Worm (Caenorhabditis elegans) whole organism, young adult: ENCODE measurements around the gene Y60C6A.1.

ENCODE experiments used
- B0019.2 ChIP-seq: fragments of 200-800 bp; sonication (Bioruptor generic); conservative IDR thresholded peaks from 2 replicates; pipeline ENCODE4 v1.3.6; 2022; ENCODE audit warnings: missing genetic modification reagents, missing genetic modification characterization, missing compliant biosample characterization
- B0336.3 ChIP-seq: fragments of 200-800 bp; sonication (Bioruptor generic); IDR thresholded peaks from 2 replicates; pipeline ENCODE4 v1.3.6; 2022; ENCODE audit warnings: missing genetic modification characterization, missing compliant biosample characterization
- C17E4.6 ChIP-seq: fragments of 200-800 bp; sonication (Bioruptor generic); IDR thresholded peaks from 2 replicates; pipeline ENCODE4 v1.3.6; 2022; ENCODE audit warnings: missing genetic modification reagents, missing genetic modification characterization, missing compliant biosample characterization
- D2030.7 ChIP-seq: fragments of 200-800 bp; sonication (Bioruptor generic); IDR thresholded peaks from 2 replicates; pipeline ENCODE4 v1.3.6; 2022; ENCODE audit warnings: missing genetic modification reagents, missing genetic modification characterization, missing compliant biosample characterization
- F33H1.4 ChIP-seq: fragments of 200-800 bp; sonication (Bioruptor generic); IDR thresholded peaks from 2 replicates; pipeline ENCODE4 v1.3.6; 2022; ENCODE audit warnings: missing genetic modification reagents, missing genetic modification characterization, missing compliant biosample characterization
- F37B4.10 ChIP-seq: fragments of 200-800 bp; sonication (Bioruptor generic); IDR thresholded peaks from 2 replicates; pipeline ENCODE4 v1.3.6; 2022; ENCODE audit warnings: missing genetic modification characterization, missing compliant biosample characterization
- F39B2.1 ChIP-seq: fragments of 200-800 bp; sonication (Bioruptor generic); IDR thresholded peaks from 2 replicates; pipeline ENCODE4 v1.3.6; 2022; ENCODE audit warnings: missing genetic modification reagents, missing genetic modification characterization, missing compliant biosample characterization
- F49E8.2 ChIP-seq: sonication (generic microtip); optimal IDR thresholded peaks from 3 replicates; lab custom pipeline; 2017; ENCODE audit warnings: missing genetic modification characterization, mild to moderate bottlenecking, missing compliant biosample characterization, antibody characterized with exemption, moderate library complexity; ENCODE audit not compliant: insufficient read depth
- F52B5.7 ChIP-seq: sonication (generic microtip); optimal IDR thresholded peaks from 2 replicates; lab custom pipeline; 2016; ENCODE audit warnings: mild to moderate bottlenecking, missing genetic modification characterization, missing compliant biosample characterization
- F55B11.4 ChIP-seq: sonication (generic microtip); optimal IDR thresholded peaks from 2 replicates; lab custom pipeline; 2016; ENCODE audit warnings: missing compliant biosample characterization, missing genetic modification characterization, borderline replicate concordance; ENCODE audit not compliant: insufficient read depth
- T26A5.8 ChIP-seq: sonication (generic microtip); optimal IDR thresholded peaks from 2 replicates; lab custom pipeline; 2016; ENCODE audit warnings: missing genetic modification characterization, missing compliant biosample characterization
- Y79H2A.3 ChIP-seq: fragments of 200-800 bp; sonication (Bioruptor generic); conservative IDR thresholded peaks from 2 replicates; pipeline ENCODE4 v1.3.6; 2022; ENCODE audit warnings: missing genetic modification reagents, missing genetic modification characterization, missing compliant biosample characterization
- Y95B8A.8 ChIP-seq: fragments of 200-800 bp; sonication (Bioruptor generic); IDR thresholded peaks from 2 replicates; pipeline ENCODE4 v1.3.6; 2022; ENCODE audit warnings: missing genetic modification reagents, missing genetic modification characterization, missing compliant biosample characterization
- akir-1 ChIP-seq: fragments of 200-800 bp; sonication (Bioruptor generic); optimal IDR thresholded peaks from 2 replicates; lab custom pipeline; 2018; ENCODE audit warnings: mild to moderate bottlenecking, missing genetic modification characterization, moderate library complexity, missing compliant biosample characterization
- ccch-3 ChIP-seq: fragments of 200-800 bp; sonication (Bioruptor generic); optimal IDR thresholded peaks from 2 replicates; lab custom pipeline; 2018; ENCODE audit warnings: mild to moderate bottlenecking, missing genetic modification characterization, missing compliant biosample characterization
- ceh-100 ChIP-seq: fragments of 200-800 bp; sonication (Bioruptor generic); IDR thresholded peaks from 2 replicates; pipeline ENCODE4 v1.3.6; 2022; ENCODE audit warnings: missing genetic modification reagents, missing genetic modification characterization, missing compliant biosample characterization
- ceh-58 ChIP-seq: fragments of 200-800 bp; sonication (Bioruptor generic); IDR thresholded peaks from 2 replicates; pipeline ENCODE4 v1.3.6; 2022; ENCODE audit warnings: missing genetic modification characterization, missing compliant biosample characterization
- efl-1 ChIP-seq: fragments of 150-350 bp; optimal IDR thresholded peaks from 2 replicates; lab custom pipeline; 2014; ENCODE audit warnings: missing biosample characterization, missing genetic modification reagents, missing genetic modification characterization
- egl-18 ChIP-seq: fragments of 200-800 bp; sonication (Bioruptor generic); IDR thresholded peaks from 2 replicates; pipeline ENCODE4 v1.3.6; 2022; ENCODE audit warnings: missing genetic modification reagents, missing genetic modification characterization, missing compliant biosample characterization
- egl-44 ChIP-seq: fragments of 200-800 bp; sonication (Bioruptor generic); IDR thresholded peaks from 2 replicates; pipeline ENCODE4 v1.3.6; 2022; ENCODE audit warnings: missing genetic modification reagents, missing genetic modification characterization, missing compliant biosample characterization
- egrh-3 ChIP-seq: fragments of 200-800 bp; sonication (Bioruptor generic); IDR thresholded peaks from 2 replicates; pipeline ENCODE4 v1.3.6; 2022; ENCODE audit warnings: missing genetic modification reagents, missing genetic modification characterization, missing compliant biosample characterization
- ets-4 ChIP-seq: fragments of 200-800 bp; sonication (Bioruptor generic); optimal IDR thresholded peaks from 2 replicates; lab custom pipeline; 2018; ENCODE audit warnings: mild to moderate bottlenecking, missing genetic modification characterization, missing compliant biosample characterization
- fkh-3 ChIP-seq: sonication (generic microtip); optimal IDR thresholded peaks from 2 replicates; lab custom pipeline; 2016; ENCODE audit warnings: mild to moderate bottlenecking, missing genetic modification characterization, missing compliant biosample characterization
- gei-17 ChIP-seq: fragments of 200-800 bp; sonication (Bioruptor generic); optimal IDR thresholded peaks from 2 replicates; lab custom pipeline; 2018; ENCODE audit warnings: mild to moderate bottlenecking, missing genetic modification characterization, missing compliant biosample characterization
- hmg-1.2 ChIP-seq: fragments of 200-800 bp; sonication (Bioruptor generic); IDR thresholded peaks from 2 replicates; pipeline ENCODE4 v1.3.6; 2022; ENCODE audit warnings: missing genetic modification reagents, missing genetic modification characterization, missing compliant biosample characterization
- hrde-1 ChIP-seq: sonication (generic microtip); optimal IDR thresholded peaks from 2 replicates; lab custom pipeline; 2016; ENCODE audit warnings: missing genetic modification characterization, mild to moderate bottlenecking, missing compliant biosample characterization, moderate library complexity, missing genotype, missing genetic modification reagents, borderline replicate concordance
- lag-1 ChIP-seq: fragments of 200-800 bp; sonication (Bioruptor generic); IDR thresholded peaks from 2 replicates; pipeline ENCODE4 v1.3.6; 2022; ENCODE audit warnings: missing genetic modification reagents, missing genetic modification characterization, missing compliant biosample characterization
- let-607 ChIP-seq, 2 experiments: fragments of 200-800 bp in 1 of 2; sonication (Bioruptor generic) in 1 of 2; sonication (generic microtip) in 1 of 2; optimal IDR thresholded peaks; 2 replicates each; lab custom pipeline; 2016 to 2018; ENCODE audit warnings: mild to moderate bottlenecking in 2 of 2, missing compliant biosample characterization in 2 of 2, missing genetic modification characterization in 2 of 2, moderate library complexity in 2 of 2, missing genotype in 1 of 2
- lin-35 ChIP-seq, 3 experiments: fragments of 150-350 bp in 2 of 3; sonication (generic microtip) in 1 of 3; optimal IDR thresholded peaks; 2 replicates each; lab custom pipeline; 2014 to 2018; ENCODE audit warnings: missing biosample characterization in 3 of 3, missing genetic modification characterization in 3 of 3, missing genetic modification reagents in 3 of 3
- lir-1 ChIP-seq: fragments of 200-800 bp; sonication (Bioruptor generic); conservative IDR thresholded peaks from 2 replicates; pipeline ENCODE4 v1.3.6; 2022; ENCODE audit warnings: missing genetic modification reagents, missing genetic modification characterization, missing compliant biosample characterization
- madf-10 ChIP-seq: sonication (generic microtip); optimal IDR thresholded peaks from 2 replicates; lab custom pipeline; 2016; ENCODE audit warnings: mild to moderate bottlenecking, missing genetic modification characterization, missing compliant biosample characterization
- madf-8 ChIP-seq: fragments of 200-800 bp; sonication (Bioruptor generic); conservative IDR thresholded peaks from 2 replicates; pipeline ENCODE4 v1.3.6; 2022; ENCODE audit warnings: missing genetic modification reagents, missing genetic modification characterization, missing compliant biosample characterization
- mel-28 ChIP-seq: sonication (generic microtip); optimal IDR thresholded peaks from 2 replicates; lab custom pipeline; 2016; ENCODE audit warnings: borderline replicate concordance, mild to moderate bottlenecking, missing genetic modification characterization, missing compliant biosample characterization
- nfya-1 ChIP-seq: sonication (generic microtip); optimal IDR thresholded peaks from 2 replicates; lab custom pipeline; 2017; ENCODE audit warnings: antibody characterized with exemption, missing compliant biosample characterization, missing genetic modification characterization, borderline replicate concordance; ENCODE audit not compliant: insufficient read depth
- nhr-179 ChIP-seq: sonication (generic microtip); optimal IDR thresholded peaks from 2 replicates; lab custom pipeline; 2016; ENCODE audit warnings: mild to moderate bottlenecking, missing genetic modification characterization, missing compliant biosample characterization
- nhr-80 ChIP-seq: sonication (generic microtip); optimal IDR thresholded peaks from 2 replicates; lab custom pipeline; 2016; ENCODE audit warnings: missing genetic modification characterization, missing compliant biosample characterization
- pha-4 ChIP-seq: fragments of 150-350 bp; sonication (generic microtip); optimal IDR thresholded peaks from 2 replicates; lab custom pipeline; 2014; ENCODE audit warnings: missing biosample characterization, missing genetic modification reagents, missing genetic modification characterization
- sdz-38 ChIP-seq: sonication (generic microtip); optimal IDR thresholded peaks from 2 replicates; lab custom pipeline; 2016; ENCODE audit warnings: missing genotype, missing genetic modification characterization, missing compliant biosample characterization
- snpc-4 ChIP-seq, 5 experiments: fragments of 150-350 bp in 1 of 5; sonication (generic microtip) in 4 of 5; optimal IDR thresholded peaks; 2 replicates each; lab custom pipeline; 2014 to 2018; ENCODE audit warnings: missing genetic modification characterization in 5 of 5, missing biosample characterization in 3 of 5, antibody characterized with exemption in 2 of 5, mild to moderate bottlenecking in 2 of 5, missing compliant biosample characterization in 2 of 5, missing genotype in 2 of 5, moderate library complexity in 2 of 5, missing genetic modification reagents in 1 of 5
- sptf-2 ChIP-seq: fragments of 200-800 bp; sonication (Bioruptor generic); optimal IDR thresholded peaks from 2 replicates; lab custom pipeline; 2018; ENCODE audit warnings: mild to moderate bottlenecking, missing genetic modification characterization, missing compliant biosample characterization
- tlf-1 ChIP-seq: fragments of 200-800 bp; sonication (Bioruptor generic); optimal IDR thresholded peaks from 2 replicates; lab custom pipeline; 2018; ENCODE audit warnings: mild to moderate bottlenecking, missing genetic modification characterization, missing compliant biosample characterization
- unc-130 ChIP-seq: sonication (generic microtip); optimal IDR thresholded peaks from 2 replicates; lab custom pipeline; 2016; ENCODE audit warnings: missing genetic modification reagents, missing genetic modification characterization, missing compliant biosample characterization
- unc-62 ChIP-seq: fragments of 150-350 bp; optimal IDR thresholded peaks from 2 replicates; lab custom pipeline; 2014; ENCODE audit warnings: missing biosample characterization, missing genetic modification reagents, missing genetic modification characterization
- ztf-25 ChIP-seq: fragments of 200-800 bp; sonication (Bioruptor generic); IDR thresholded peaks from 2 replicates; pipeline ENCODE4 v1.3.6; 2022; ENCODE audit warnings: missing genetic modification reagents, missing genetic modification characterization, missing compliant biosample characterization
- ztf-26 ChIP-seq: sonication (generic microtip); optimal IDR thresholded peaks from 2 replicates; lab custom pipeline; 2017; ENCODE audit warnings: missing genetic modification characterization, missing compliant biosample characterization
- ztf-3 ChIP-seq: fragments of 200-800 bp; sonication (Bioruptor generic); optimal IDR thresholded peaks from 2 replicates; lab custom pipeline; 2018; ENCODE audit warnings: mild to moderate bottlenecking, missing genetic modification characterization, missing compliant biosample characterization

Gene Y60C6A.1

ce11 chrV:4823683-4824391 lies 40.4 kb downstream of the Y60C6A.1 start:
- no peak for TF ChIP-seq sdz-38 (tag; lab: Kevin White, UChicago)
- TF ChIP-seq C17E4.6 (GFP tag; lab: Robert Waterston, UW), result no peak
- peak; percentile 33 for TF ChIP-seq ccch-3 (GFP tag; lab: Kevin White, UChicago)
- TF ChIP-seq efl-1, result no peak
- TF ChIP-seq mel-28 (tag; lab: Kevin White, UChicago), result no peak
- TF ChIP-seq Y79H2A.3 (GFP tag; lab: Robert Waterston, UW), result no peak
- TF ChIP-seq B0019.2 (GFP tag; lab: Robert Waterston, UW), result no peak
- TF ChIP-seq ceh-100, result no peak
- peak in 1 of 2 experiments; percentile 60 for TF ChIP-seq let-607 (tag; optimal IDR thresholded peaks at IDR 0.05; lab: Kevin White, UChicago)
- TF ChIP-seq F49E8.2 (tag; lab: Kevin White, UChicago), result peak; percentile 14
- TF ChIP-seq nhr-179 (tag; lab: Kevin White, UChicago), result no peak
- TF ChIP-seq egrh-3 (GFP tag; lab: Robert Waterston, UW), result no peak
- 0 out of 2 replicates have a peak, but pooled peaks have one; percentile 48 for TF ChIP-seq Y95B8A.8 (GFP tag; lab: Robert Waterston, UW)
- peak; percentile 32 for TF ChIP-seq T26A5.8 (tag; lab: Kevin White, UChicago)
- no peak for TF ChIP-seq madf-8
- no peak for TF ChIP-seq nfya-1
- peak; percentile 85 for TF ChIP-seq B0336.3 (GFP tag; lab: Robert Waterston, UW)
- TF ChIP-seq hmg-1.2 (GFP tag; lab: Robert Waterston, UW), result no peak; the same call in 1 of the 2 replicates
- no peak for TF ChIP-seq F55B11.4 (tag; lab: Kevin White, UChicago)
- no peak for TF ChIP-seq D2030.7 (GFP tag; lab: Robert Waterston, UW)
- no peak for TF ChIP-seq ceh-58
- TF ChIP-seq egl-18 (GFP tag; lab: Robert Waterston, UW), result no peak
- TF ChIP-seq lir-1 (GFP tag; lab: Robert Waterston, UW), result no peak
- no peak for TF ChIP-seq F37B4.10 (GFP tag; lab: Robert Waterston, UW)
- no peak for TF ChIP-seq pha-4 (tag; lab: Kevin White, UChicago)
- TF ChIP-seq sptf-2 (GFP tag; lab: Kevin White, UChicago), result no peak
- peak; percentile 92 for TF ChIP-seq ztf-26
- TF ChIP-seq F39B2.1, result no peak
- peak; percentile 31 for TF ChIP-seq madf-10
- TF ChIP-seq unc-62 (GFP tag; lab: Kevin White, UChicago), result no peak
- TF ChIP-seq snpc-4 (GFP tag; optimal IDR thresholded peaks at IDR 0.05; lab: Kevin White, UChicago), result no peak
- peak in 2 of 4 experiments; percentile 30 to 37 for TF ChIP-seq snpc-4 (tag; optimal IDR thresholded peaks at IDR 0.05; lab: Kevin White, UChicago)
- TF ChIP-seq nhr-80, result no peak
- TF ChIP-seq hrde-1 (tag; lab: Kevin White, UChicago), result peak; percentile 62
- no peak for TF ChIP-seq lag-1 (GFP tag; lab: Robert Waterston, UW)
- no peak for TF ChIP-seq egl-44 (GFP tag; lab: Robert Waterston, UW)
- TF ChIP-seq tlf-1 (GFP tag; lab: Kevin White, UChicago), result peak; percentile 63
- peak in 1 of 3 experiments; percentile 3 for TF ChIP-seq lin-35 (GFP tag; optimal IDR thresholded peaks at IDR 0.05; lab: Kevin White, UChicago)
- TF ChIP-seq ztf-3 (GFP tag; lab: Kevin White, UChicago), result peak; percentile 75
- TF ChIP-seq F52B5.7, result peak; percentile 74
- TF ChIP-seq F33H1.4 (GFP tag; lab: Robert Waterston, UW), result no peak
- peak; percentile 13 for TF ChIP-seq unc-130 (GFP tag; lab: Kevin White, UChicago)
- TF ChIP-seq ets-4 (GFP tag; lab: Kevin White, UChicago), result no peak
- TF ChIP-seq akir-1, result no peak
- no peak for TF ChIP-seq ztf-25
- TF ChIP-seq gei-17, result peak; percentile 69
- TF ChIP-seq fkh-3 (tag; lab: Kevin White, UChicago), result peak; percentile 48
